Fruit fly (Drosophila melanogaster) whole organism, larva: ENCODE measurements around the gene CG45073.

ENCODE experiments used
- noc ChIP-seq: fragments of 200-800 bp; sonication (Bioruptor generic); optimal IDR thresholded peaks from 3 replicates; lab custom pipeline; 2019; ENCODE audit warnings: missing biosample characterization, mild to moderate bottlenecking, missing genetic modification characterization, moderate library complexity

Gene CG45073

DNA sequence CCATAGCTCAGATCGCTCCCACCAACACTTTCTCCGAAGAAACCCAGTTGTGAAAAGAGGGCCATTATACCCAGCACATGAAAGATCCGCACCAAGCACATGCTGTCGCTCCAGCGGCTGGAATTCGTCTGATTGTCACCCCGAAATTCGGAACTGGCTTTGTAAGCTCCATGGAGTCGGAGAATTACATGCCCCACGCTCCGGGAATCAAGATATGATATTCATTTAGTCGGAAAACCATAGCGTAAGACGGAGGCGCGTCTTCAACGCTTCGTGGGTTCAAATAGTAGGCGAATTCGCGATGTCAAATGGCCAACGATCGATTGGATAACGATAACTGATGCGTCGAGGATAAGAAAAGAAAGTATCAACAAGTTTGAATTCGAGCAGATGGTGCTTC lies at the start of gene CG45073:
TSS of gene CG45073 (minus strand) at position 101 of the 400 bp plus-strand sequence.
- TF ChIP-seq noc (tag; lab: Kevin White, UChicago), result no peak

DNA sequence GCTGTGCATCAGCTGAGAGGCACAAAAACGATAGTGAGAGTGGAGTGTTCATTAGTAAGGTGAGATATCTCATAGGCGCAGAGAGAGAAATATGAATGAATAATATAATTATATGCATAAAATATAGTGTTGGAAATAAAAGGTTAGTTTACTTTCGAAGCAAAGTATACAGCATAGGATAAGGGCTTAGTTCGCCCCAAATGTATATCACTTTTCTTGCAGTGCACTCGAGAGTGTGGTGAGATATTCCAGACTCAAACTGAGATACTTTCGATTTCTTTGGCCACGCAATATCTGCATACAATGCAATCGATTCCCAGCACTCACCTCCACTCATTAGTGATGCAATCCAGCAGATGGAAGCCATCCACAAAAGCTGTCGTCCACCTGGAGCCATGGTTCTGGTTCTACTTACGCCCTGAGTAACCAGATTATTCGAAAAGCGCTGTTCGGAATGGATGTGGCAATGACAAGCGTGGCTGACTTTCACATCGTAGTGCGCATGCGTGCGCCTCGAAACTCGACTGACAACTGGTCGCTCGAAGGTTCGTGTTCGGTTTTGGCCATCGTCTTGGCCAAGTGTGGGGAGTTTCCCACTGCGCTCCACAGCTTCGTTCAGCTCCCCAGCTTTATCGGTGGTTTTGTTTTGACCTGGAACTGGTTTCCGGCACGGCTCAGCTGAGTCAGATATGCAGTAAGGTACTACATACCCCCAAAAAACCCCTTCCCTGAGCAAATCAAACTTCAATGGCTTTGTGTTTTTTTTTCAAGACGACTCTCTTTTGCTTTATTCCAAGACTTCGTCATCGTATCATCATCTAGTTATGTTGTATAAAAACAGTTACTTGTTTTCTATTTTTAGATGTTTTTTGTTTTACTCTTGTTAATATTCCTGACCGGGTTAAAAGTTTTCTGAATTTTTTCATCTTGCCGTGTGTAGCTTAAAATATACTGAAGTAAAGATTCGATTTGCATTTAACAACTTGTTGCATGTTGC lies 46.4 kb upstream of the CG45073 start, which contains the start of gene Rsod:
TSS of gene Rsod (minus strand) at position 537 of the 997 bp plus-strand sequence.
- TF ChIP-seq noc (tag; lab: Kevin White, UChicago), result no peak

DNA sequence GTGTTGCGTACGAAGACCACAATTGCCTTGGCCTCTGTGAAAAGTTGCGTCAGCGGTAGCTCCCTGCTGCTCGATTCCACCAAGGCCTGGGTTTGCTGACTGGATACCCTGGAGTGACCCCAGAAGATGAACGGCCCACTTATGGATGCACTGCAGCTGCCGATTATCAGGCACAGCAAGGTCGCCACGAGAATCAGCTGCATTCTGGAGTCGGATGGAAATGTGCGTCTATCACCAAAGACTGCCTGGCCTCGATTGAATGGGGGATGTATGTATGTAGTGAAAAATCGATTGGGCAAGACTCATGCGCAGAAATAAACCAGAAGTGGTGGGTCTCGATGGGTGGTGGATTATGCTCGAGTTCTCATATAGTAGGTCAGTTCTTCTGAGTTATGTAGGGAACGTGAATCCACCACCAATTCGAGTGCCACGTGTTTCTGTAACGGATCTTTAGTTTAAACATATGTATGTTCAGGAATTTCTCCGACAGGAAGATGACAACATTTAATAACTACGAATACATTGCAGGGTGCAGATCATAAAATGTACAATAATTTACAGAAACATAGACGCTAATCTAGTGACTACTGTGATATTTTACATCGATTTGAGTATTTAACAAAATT lies 41.7 kb upstream of the CG45073 start, which contains the start of gene VhaAC45RP:
TSS of gene VhaAC45RP (minus strand) at position 261 of the 626 bp plus-strand sequence.
- TF ChIP-seq noc (tag; lab: Kevin White, UChicago), result no peak

DNA sequence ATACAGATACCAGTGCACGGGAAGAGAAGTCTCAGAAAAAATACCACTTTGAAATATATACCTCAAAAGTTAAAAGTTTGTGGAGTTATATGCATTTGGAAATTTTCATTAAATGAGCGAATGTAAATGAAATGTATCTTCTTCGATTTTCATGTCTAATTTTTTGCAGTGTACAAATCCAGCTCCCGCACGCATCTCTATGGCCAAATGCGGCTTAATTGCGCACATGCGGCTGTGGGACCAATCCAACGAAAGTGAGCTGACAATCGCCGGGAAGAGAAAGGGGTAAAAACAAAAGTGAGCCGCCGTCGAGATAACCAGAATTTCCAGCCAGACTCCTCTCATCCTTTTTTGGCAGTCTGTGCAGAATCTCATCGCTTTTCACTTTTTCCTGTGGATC lies 39.6 kb upstream of the CG45073 start:
- no peak for TF ChIP-seq noc (tag; lab: Kevin White, UChicago)

DNA sequence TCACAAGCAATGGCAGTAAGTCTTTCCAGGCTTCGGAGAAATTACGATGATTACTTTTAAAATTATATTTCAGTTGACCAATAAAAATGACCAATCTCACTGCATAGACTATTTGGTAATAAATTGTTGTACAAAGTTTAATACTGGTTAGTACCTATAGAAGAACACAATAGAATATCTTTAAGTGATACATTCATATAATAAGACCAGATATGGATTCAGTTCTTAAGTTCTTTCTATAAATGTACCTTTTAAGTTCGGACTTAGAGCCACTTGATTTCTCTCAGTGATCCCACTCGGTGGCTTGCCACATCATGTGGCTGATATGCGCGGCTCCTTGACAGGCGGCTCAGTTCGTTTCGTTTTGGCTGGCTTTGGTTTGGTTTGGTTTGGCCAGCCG lies 38.7 kb upstream of the CG45073 start:
- no peak for TF ChIP-seq noc (tag; lab: Kevin White, UChicago)

DNA sequence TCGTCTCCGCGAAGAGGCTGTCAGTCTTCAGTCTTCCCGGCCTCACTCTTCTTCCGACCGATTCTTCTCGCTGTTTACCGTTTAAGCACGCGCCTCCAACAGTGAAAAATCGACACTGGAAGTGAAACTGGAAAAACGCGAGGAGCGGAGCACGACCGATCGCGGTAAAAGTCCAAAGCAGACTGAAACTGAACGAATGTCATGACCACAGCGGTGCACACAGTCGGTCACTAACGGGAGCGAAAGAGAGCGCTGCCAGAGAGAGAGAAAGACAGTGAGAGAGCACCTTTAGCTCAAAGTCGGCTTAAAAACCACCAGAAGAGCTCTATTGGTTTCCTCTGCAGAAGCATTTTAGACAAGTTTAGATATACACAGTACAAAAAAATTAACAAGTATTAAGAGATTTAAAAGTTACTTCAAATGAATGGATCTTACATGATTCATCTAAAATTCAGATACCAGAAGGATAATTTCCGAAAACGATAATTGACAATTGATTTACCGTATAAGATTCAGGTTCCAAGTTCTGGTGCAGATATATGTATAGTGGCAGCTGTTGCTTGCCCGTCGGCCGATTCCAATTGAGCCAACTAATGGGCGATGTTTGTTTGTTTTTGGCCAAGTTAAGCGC lies 35.9 kb upstream of the CG45073 start, which contains the start of gene CG11498:
TSS of gene CG11498 (minus strand) at position 162 of the 631 bp plus-strand sequence.
- TF ChIP-seq noc (tag; lab: Kevin White, UChicago), result no peak

DNA sequence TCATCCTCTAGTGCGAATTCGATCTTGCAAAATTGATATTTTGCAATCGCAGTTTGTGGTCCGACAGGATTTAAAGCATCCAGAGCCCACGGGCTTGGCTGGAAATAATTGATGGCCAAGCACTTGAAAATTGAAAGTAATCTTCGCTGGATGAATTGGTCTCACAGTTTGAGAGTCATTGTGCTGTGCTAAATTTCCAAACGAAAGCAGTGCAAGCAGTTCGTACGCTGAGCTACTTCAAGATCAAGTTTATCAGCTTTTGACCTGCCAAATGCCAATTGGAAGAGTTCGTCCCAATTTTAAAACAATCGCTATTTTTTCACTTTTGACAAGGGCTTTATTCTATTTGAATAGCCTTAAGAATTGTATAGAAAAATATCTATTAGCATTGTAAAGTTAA lies 29.3 kb upstream of the CG45073 start:
- TF ChIP-seq noc (tag; lab: Kevin White, UChicago), result no peak

DNA sequence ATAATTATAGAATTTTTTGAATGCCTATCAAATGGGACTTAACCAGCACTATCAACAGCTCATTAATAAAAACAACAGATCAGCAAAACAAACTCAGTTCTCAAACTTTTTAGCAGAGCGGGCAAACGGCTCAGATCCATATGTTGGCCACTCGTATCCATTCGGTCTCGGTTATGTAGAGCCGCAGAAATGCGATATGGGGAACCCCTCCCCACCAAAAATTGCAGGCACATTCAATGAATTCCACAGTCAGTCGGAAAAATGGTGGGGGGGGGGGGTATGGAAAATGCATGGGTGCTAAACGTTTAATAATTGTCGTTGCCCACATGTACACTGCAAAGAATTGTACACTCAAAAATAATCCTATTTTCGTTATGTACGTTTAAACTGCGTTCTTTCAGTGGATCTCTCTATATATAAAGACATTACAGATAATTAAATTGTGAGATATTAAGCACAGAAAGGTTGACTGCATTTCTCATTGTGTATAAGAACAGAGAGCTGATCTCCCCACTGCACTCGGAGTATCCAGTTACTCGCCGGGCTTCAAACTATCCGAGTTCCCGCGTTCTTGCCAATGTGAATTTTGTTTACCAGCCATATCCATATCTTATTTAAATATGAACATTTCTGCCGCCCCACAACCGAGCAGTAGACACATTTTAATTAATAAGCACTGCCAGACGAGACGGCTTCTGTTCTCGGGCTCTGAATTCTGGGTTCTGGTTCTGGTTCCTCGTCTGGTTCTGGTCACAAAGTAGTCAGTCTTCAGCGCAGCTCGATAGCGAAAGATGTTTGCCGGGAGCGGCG lies 27.0 kb upstream of the CG45073 start, which contains the start of gene CG15529:
TSS of gene CG15529 (plus strand) at position 760 of the 810 bp plus-strand sequence.
- TF ChIP-seq noc (tag; lab: Kevin White, UChicago), result no peak

DNA sequence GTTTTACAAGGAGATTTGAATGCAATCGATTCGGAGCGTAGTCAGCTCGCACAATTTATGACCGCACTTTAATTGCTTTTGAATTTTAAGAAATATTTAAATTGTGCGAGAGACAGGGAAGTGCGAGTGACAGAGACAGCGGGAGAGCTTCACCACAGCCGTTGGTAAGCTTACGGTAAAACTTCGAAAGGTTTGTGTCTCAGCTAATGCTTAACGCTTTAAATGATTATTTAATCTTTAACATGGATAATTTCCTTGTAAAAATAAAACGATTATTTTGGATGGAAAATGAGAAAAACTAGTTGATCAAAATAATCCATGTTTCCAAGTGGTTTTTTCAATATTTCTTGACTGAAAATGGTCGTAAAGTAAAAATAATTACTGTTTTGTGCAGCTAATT lies 26.1 kb upstream of the CG45073 start:
- no peak for TF ChIP-seq noc (tag; lab: Kevin White, UChicago)

DNA sequence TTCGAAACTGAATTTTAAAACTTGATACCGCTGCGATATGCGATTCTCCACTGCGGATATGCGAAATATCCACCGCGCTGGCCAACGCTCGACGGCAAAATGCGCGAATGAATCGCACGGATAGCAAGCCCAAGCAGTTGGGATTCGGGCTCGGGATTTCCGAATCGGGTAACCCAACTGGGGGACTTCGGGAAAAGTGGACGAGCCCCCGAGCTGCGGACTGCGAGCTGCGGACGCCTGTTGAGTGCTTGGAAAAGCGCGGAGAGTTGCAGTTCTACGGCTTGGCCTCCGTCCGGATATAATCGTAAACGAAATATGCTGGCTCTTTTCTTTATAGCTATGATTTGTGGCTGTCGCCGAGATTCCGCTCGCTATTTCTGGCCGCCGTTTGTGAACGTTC lies 25.0 kb upstream of the CG45073 start, which contains the start of gene AdoR:
TSS of gene AdoR (minus strand) at position 101 of the 400 bp plus-strand sequence.
- TF ChIP-seq noc (tag; lab: Kevin White, UChicago), result no peak

DNA sequence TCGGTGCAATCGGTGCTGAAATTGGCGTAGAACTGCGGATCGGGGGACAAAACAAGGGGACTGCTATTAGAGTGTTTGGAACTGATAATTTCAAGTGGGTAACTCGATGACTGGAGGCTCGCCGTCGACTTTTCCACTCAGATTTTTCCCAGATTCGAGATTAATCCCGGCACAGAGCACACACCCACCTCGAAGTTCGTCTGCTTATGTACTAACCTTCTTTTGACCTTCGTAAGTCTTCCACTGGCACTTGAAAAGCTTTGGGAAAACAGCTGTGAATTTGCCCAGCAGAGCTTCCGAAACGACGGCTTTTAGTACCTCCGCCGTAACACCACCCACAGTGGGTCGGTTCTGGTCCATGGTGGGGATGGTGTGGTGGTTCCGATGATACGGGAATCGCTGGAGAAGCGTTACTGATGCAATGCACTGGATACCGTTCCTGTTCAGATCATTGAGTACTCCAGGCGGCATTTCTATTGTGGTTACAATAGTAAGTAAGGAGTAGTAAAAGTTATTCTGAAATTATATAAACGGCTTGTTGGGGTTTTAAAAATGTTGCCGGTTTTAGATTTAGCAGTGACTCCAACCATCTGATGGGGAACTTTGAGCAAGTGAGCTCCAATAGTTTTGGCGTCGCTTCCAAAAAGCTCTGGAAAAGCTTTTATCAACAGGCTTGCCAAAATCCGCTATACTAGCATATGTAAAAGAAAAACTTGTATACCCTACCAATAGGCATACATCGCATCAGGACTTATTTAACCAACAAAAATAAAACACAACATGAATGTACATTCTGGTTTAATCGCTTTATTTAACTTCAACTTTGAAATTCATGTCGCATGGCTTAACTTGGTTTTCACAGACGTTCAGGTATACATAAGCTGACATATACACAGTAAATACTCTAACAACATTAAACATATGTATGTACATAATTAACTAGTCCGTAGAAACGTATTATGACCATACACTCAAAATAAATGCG lies 9.8 kb upstream of the CG45073 start, which contains the start of gene Tpi:
TSS of gene Tpi (minus strand) at position 537 of the 985 bp plus-strand sequence.
- peak; percentile 1 for TF ChIP-seq noc (tag; lab: Kevin White, UChicago)

DNA sequence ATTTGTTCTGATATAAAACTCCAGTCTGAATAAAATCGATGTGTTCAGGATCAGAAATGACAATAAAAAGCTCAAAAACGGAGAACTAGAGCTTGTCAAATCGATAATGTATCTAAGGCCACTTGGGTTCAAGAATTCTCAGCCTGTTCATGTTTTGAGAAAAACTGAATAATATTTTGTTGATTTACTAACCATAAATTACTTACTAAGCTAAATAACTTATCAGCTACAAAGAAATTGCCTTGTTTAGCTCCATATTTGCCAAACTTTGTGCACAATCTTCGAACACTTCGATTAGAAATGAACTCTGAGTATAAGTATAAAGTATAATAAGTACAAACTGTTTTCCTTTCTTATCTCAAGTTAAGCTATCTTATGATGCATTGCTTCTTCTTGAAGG lies 7.8 kb upstream of the CG45073 start, which contains the start of gene CG31029:
TSS of gene CG31029 (minus strand) at position 101 of the 400 bp plus-strand sequence.
- no peak for TF ChIP-seq noc (tag; lab: Kevin White, UChicago)

DNA sequence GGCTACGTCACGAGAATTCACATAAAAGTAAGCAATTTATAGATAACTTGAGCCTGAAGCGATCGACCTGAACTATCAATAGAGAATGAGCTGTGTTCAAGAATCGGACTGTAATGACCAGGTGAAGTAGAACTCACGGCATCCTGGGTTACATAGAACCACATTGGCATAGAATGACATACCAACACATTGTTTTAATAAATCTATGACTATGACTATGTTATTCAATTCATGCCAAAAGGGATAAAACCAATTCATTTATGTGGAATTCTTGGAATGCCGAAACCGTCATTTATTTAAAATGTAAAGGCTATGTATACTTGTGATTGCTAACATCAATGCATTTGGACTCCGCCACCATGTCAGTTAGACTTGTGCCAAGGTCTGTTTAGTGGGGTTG lies 4.5 kb upstream of the CG45073 start, which contains the start of gene Ppi1:
TSS of gene Ppi1 (minus strand) at position 101 of the 400 bp plus-strand sequence.
- no peak for TF ChIP-seq noc (tag; lab: Kevin White, UChicago)
